Worm (Caenorhabditis elegans): Measurements from ENCODE around the gene F36H12.9.

Gene F36H12.9

DNA sequence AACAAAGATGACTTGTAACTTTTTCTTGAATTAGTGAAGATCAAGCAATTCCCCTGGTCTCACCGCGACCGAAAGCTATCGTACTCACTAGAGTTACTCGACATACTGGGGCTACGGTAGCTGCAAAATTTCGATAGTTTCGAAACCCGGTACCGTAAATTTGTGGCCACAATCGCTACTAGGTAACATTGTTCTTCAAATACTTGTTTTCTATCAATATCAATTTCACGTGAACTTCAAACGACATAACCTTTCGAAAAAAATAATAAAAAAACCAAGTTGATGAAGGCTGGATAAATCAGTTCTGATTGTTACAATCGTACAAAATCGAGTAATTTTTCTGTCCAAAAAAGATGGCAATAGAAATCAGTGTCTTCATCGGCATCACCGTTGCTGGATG lies 15.7 kb downstream of the F36H12.9 start, which contains the start of gene F36H12.3:
Gene F36H12.3, plus strand, starts transcription at position 301 of the 400 bp plus-strand sequence.
- TF ChIP-seq unc-62 (GFP tag; optimal IDR thresholded peaks at IDR 0.05 in 1 of 2) = peak in 1 of 2 experiments; percentile 65
- no peak for TF ChIP-seq unc-62 (tag; optimal IDR thresholded peaks at IDR 0.05)
- TF ChIP-seq php-3 (GFP tag; IDR thresholded peaks at IDR 0.05) = no peak

DNA sequence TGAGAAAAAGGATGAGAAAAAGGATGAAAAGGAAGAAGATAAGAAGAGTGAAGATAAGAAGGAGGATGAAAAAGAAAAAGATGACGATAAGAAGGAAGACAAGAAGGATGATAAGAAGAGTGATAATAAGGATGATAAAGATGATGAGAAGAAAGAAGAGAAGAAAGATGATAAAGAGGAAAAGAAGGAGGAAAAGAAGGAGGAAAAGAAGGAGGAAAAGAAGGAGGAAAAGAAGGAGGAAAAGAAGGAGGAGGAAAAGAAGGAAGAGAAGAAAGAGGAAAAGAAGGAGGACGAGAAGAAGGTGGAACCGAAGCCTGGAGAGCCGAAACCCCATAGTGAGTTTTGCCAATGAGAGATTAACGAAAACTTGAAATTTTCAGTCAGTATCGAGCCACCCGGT lies 16.6 kb downstream of the F36H12.9 start:
- TF ChIP-seq mdt-29 (GFP tag; IDR thresholded peaks at IDR 0.05) (no peak), set-16 (GFP tag; IDR thresholded peaks at IDR 0.05) (peak; percentile 60; the same call in 1 of the 2 replicates), F44E2.7 (GFP tag; IDR thresholded peaks at IDR 0.05) (no peak), fkh-10 (GFP tag; optimal IDR thresholded peaks at IDR 0.05) (no peak), nhr-237 (tag; optimal IDR thresholded peaks at IDR 0.05) (no peak), zip-2 (tag; optimal IDR thresholded peaks at IDR 0.05) (no peak), Y48G9A.11 (GFP tag; IDR thresholded peaks at IDR 0.05) (no peak), unc-62 (GFP tag; optimal IDR thresholded peaks at IDR 0.05 in 1 of 2) (peak in 1 of 2 experiments; percentile 54), unc-62 (tag; optimal IDR thresholded peaks at IDR 0.05) (no peak), ceh-32 (tag; optimal IDR thresholded peaks at IDR 0.05; ENCODE audit: poor library complexity) (no peak), zip-11 (GFP tag; IDR thresholded peaks at IDR 0.05) (no peak), rbr-2 (tag; optimal IDR thresholded peaks at IDR 0.05) (no peak), F26F4.8 (GFP tag; conservative IDR thresholded peaks at IDR 0.05) (no peak), daf-19 (GFP tag; conservative IDR thresholded peaks at IDR 0.05) (no peak), ceh-20 (GFP tag; IDR thresholded peaks at IDR 0.05) (no peak), dve-1 (tag; optimal IDR thresholded peaks at IDR 0.05; ENCODE audit: insufficient read depth) (no peak)

DNA sequence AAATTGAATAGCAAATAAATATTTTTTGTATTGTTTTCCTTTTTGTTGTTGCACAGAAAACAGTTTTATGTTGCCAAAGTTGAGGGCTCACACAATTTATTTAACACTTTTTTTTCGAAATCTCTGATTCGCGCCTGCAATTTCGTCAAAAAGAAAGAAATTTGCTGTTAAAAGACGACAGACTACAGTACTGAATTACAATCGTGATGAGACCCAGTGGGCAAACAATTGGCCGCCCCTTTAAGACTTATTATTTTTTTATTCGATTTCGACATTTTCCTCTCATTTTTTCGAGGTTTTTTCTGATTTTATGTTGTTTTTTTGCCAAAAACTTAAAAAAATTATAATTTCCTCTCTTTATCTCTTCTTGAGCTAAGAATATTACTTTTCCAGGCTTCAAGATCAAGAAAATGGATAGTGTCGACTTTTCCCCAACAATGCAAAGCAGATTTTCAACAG lies 17.3 kb downstream of the F36H12.9 start, which contains the start of gene slfl-4:
Gene slfl-4, plus strand, starts transcription at position 409 of the 459 bp plus-strand sequence.
- TF ChIP-seq hif-1 (tag; optimal IDR thresholded peaks at IDR 0.05) (no peak), mxl-3 (GFP tag; optimal IDR thresholded peaks at IDR 0.05) (no peak), jun-1 (tag; optimal IDR thresholded peaks at IDR 0.05) (no peak), fos-1 (tag; optimal IDR thresholded peaks at IDR 0.05) (no peak)

DNA sequence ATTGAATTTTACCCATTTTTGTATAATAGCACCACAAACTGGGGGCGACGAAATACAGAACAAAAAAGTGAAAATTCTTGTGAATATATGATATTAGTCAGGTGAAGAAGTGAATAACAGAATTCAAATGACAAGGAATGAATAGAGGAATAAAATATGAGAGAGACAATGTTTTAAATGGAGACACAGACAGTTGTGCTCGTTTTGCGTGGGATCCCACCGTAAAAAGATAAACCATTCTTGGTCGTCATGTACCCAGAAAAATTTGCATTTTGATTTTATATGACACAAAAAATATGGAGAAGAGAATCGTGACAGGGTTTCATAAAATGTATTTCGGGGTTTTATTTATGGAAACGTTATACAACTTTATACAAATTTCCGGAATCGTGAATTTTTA lies 20.9 kb downstream of the F36H12.9 start, which contains the start of gene F36H12.17:
Gene F36H12.17, minus strand, starts transcription at position 101 of the 400 bp plus-strand sequence.
- TF ChIP-seq set-16 (GFP tag; IDR thresholded peaks at IDR 0.05) (no peak), egl-27 (tag; optimal IDR thresholded peaks at IDR 0.05) (no peak), dpl-1 (GFP tag; optimal IDR thresholded peaks at IDR 0.05) (no peak), zfp-3 (GFP tag; conservative IDR thresholded peaks at IDR 0.05) (no peak), snpc-4 (tag; optimal IDR thresholded peaks at IDR 0.05) (no peak), dmd-9 (GFP tag; IDR thresholded peaks at IDR 0.05) (no peak), hlh-11 (tag; optimal IDR thresholded peaks at IDR 0.05) (no peak), dmd-8 (GFP tag; IDR thresholded peaks at IDR 0.05) (no peak)

DNA sequence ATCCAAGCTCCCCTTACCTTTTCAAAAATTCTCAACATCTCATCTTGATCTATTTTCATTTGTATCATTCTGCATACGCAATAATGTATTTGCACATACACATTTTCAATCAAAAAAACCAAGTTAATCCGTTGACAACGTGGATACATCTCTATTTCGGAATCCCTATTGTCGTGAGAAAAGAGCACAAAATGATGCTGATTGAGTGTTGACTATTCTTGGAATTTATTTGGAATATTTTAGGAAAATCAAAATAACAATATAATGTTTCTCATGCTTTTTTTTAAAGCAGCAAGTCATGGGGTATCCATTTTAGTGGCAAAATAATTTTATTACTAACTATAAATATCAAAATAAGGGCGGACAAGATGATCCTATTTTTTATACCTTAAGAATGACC lies 24.6 kb downstream of the F36H12.9 start:
- no peak for TF ChIP-seq ama-1 (optimal IDR thresholded peaks at IDR 0.05)
- TF ChIP-seq ctbp-1 (GFP tag; IDR thresholded peaks at IDR 0.05) = no peak
- no peak for TF ChIP-seq ztf-7 (tag; optimal IDR thresholded peaks at IDR 0.05)
- no peak for TF ChIP-seq nhr-76 (tag; optimal IDR thresholded peaks at IDR 0.05)
- TF ChIP-seq mep-1 (tag; optimal IDR thresholded peaks at IDR 0.05) = no peak
- no peak for TF ChIP-seq Y48G9A.11 (GFP tag; IDR thresholded peaks at IDR 0.05)
- no peak for TF ChIP-seq snpc-1.2 (GFP tag; IDR thresholded peaks at IDR 0.05)
- no peak for TF ChIP-seq cey-2 (tag; optimal IDR thresholded peaks at IDR 0.05; ENCODE audit: borderline replicate concordance, insufficient read depth)
- no peak for TF ChIP-seq nhr-237 (tag; optimal IDR thresholded peaks at IDR 0.05)
- TF ChIP-seq T26A8.4 (GFP tag; IDR thresholded peaks at IDR 0.05) = no peak
- no peak for TF ChIP-seq dpl-1 (GFP tag; optimal IDR thresholded peaks at IDR 0.05)
- no peak for TF ChIP-seq daf-19 (GFP tag; conservative IDR thresholded peaks at IDR 0.05)
- no peak for TF ChIP-seq aly-2 (tag; optimal IDR thresholded peaks at IDR 0.05)
- no peak for TF ChIP-seq nhr-42 (GFP tag; IDR thresholded peaks at IDR 0.05)
- TF ChIP-seq daf-16 (GFP tag; optimal IDR thresholded peaks at IDR 0.05) = no peak
- TF ChIP-seq daf-16 (tag; optimal IDR thresholded peaks at IDR 0.05) = no peak

Measured in whole organism, L4 larva.